Worm (Caenorhabditis elegans) whole organism, L1 larva: ENCODE measurements around the gene Y62F5A.9.

Experiments
- C16A3.4 ChIP-seq: fragments of 150-350 bp; optimal IDR thresholded peaks from 2 replicates; lab custom pipeline; 2014; ENCODE audit warnings: missing biosample characterization, missing genetic modification characterization
- Y116A8C.19 ChIP-seq: sonication (generic microtip); optimal IDR thresholded peaks from 2 replicates; lab custom pipeline; 2016; ENCODE audit warnings: missing compliant biosample characterization, missing genetic modification characterization, borderline replicate concordance
- aha-1 ChIP-seq: fragments of 150-350 bp; optimal IDR thresholded peaks from 2 replicates; lab custom pipeline; 2014; ENCODE audit warnings: missing biosample characterization, missing genetic modification characterization
- alr-1 ChIP-seq: fragments of 200-800 bp; sonication (Bioruptor generic); optimal IDR thresholded peaks from 2 replicates; lab custom pipeline; 2018; ENCODE audit warnings: borderline replicate concordance, mild to moderate bottlenecking, missing genetic modification characterization, missing compliant biosample characterization
- aly-2 ChIP-seq: fragments of 150-350 bp; optimal IDR thresholded peaks from 2 replicates; lab custom pipeline; 2014; ENCODE audit warnings: missing biosample characterization, missing genetic modification characterization
- ama-1 ChIP-seq: fragments of 150-350 bp; optimal IDR thresholded peaks from 2 replicates; lab custom pipeline; 2014
- blmp-1 ChIP-seq: fragments of 150-350 bp; optimal IDR thresholded peaks from 2 replicates; lab custom pipeline; 2014; ENCODE audit warnings: missing biosample characterization, missing genetic modification characterization
- ceh-63 ChIP-seq: fragments of 200-800 bp; sonication (Bioruptor generic); optimal IDR thresholded peaks from 2 replicates; lab custom pipeline; 2018; ENCODE audit warnings: mild to moderate bottlenecking, missing genetic modification characterization, missing compliant biosample characterization
- ceh-82 ChIP-seq, 3 experiments: fragments of 150-350 bp in 1 of 3; sonication (generic microtip) in 2 of 3; optimal IDR thresholded peaks; 2 replicates each; lab custom pipeline; 2014 to 2017; ENCODE audit warnings: missing biosample characterization in 3 of 3, missing genetic modification characterization in 3 of 3
- ceh-88 ChIP-seq: fragments of 200-800 bp; sonication (Bioruptor generic); IDR thresholded peaks from 2 replicates; pipeline ENCODE4 v1.3.6; 2022; ENCODE audit warnings: missing genetic modification characterization, missing compliant biosample characterization
- ceh-90 ChIP-seq: sonication (generic microtip); optimal IDR thresholded peaks from 2 replicates; lab custom pipeline; 2016; ENCODE audit warnings: missing genetic modification characterization, missing compliant biosample characterization
- ces-1 ChIP-seq: fragments of 150-350 bp; optimal IDR thresholded peaks from 2 replicates; lab custom pipeline; 2014; ENCODE audit warnings: missing biosample characterization, missing genetic modification reagents, missing genetic modification characterization
- dpl-1 ChIP-seq, 3 experiments: fragments of 150-350 bp in 2 of 3; sonication (generic microtip) in 1 of 3; optimal IDR thresholded peaks; 2 replicates each; lab custom pipeline; 2014 to 2017; ENCODE audit warnings: missing biosample characterization in 3 of 3, missing genetic modification characterization in 3 of 3, missing genetic modification reagents in 3 of 3
- dsc-1 ChIP-seq: sonication (generic microtip); optimal IDR thresholded peaks from 2 replicates; lab custom pipeline; 2016; ENCODE audit warnings: mild to moderate bottlenecking, missing genetic modification characterization, missing compliant biosample characterization
- efl-1 ChIP-seq, 4 experiments: fragments of 150-350 bp; optimal IDR thresholded peaks in 3 of 4; peaks in 1 of 4; 1 replicate in 1 of 4; 2 replicates in 3 of 4; lab custom pipeline; 2014; ENCODE audit warnings: missing biosample characterization in 2 of 4, missing genetic modification characterization in 2 of 4, missing genetic modification reagents in 2 of 4
- egl-13 ChIP-seq: sonication (generic microtip); optimal IDR thresholded peaks from 2 replicates; lab custom pipeline; 2016; ENCODE audit warnings: missing genotype, missing genetic modification reagents, missing genetic modification characterization, missing compliant biosample characterization
- elt-3 ChIP-seq, 6 experiments: fragments of 150-350 bp in 1 of 6; sonication (generic microtip); optimal IDR thresholded peaks; 2 replicates each; lab custom pipeline; 2017 to 2018; ENCODE audit warnings: missing biosample characterization in 6 of 6, missing genetic modification characterization in 6 of 6, inconsistent platforms in 1 of 6
- fos-1 ChIP-seq: fragments of 150-350 bp; optimal IDR thresholded peaks from 2 replicates; lab custom pipeline; 2014; ENCODE audit warnings: missing biosample characterization, missing genetic modification characterization
- grh-1 ChIP-seq: fragments of 200-800 bp; sonication (Bioruptor generic); IDR thresholded peaks from 2 replicates; pipeline ENCODE4 v1.3.6; 2022; ENCODE audit warnings: missing genetic modification reagents, missing genetic modification characterization, missing compliant biosample characterization
- hlh-17 ChIP-seq: fragments of 200-800 bp; sonication (Bioruptor generic); optimal IDR thresholded peaks from 2 replicates; lab custom pipeline; 2018; ENCODE audit warnings: missing genetic modification characterization, mild to moderate bottlenecking, missing compliant biosample characterization, moderate library complexity, borderline replicate concordance
- hlh-4 ChIP-seq: sonication (generic microtip); optimal IDR thresholded peaks from 2 replicates; lab custom pipeline; 2016; ENCODE audit warnings: mild to moderate bottlenecking, missing genetic modification characterization, missing compliant biosample characterization
- hpl-2 ChIP-seq: fragments of 150-350 bp; optimal IDR thresholded peaks from 2 replicates; lab custom pipeline; 2014; ENCODE audit warnings: missing biosample characterization, missing genetic modification reagents, missing genetic modification characterization
- irx-1 ChIP-seq: sonication (generic microtip); optimal IDR thresholded peaks from 2 replicates; lab custom pipeline; 2016; ENCODE audit warnings: missing genetic modification characterization, missing compliant biosample characterization
- isw-1 ChIP-seq: fragments of 200-800 bp; sonication (Bioruptor generic); IDR thresholded peaks from 2 replicates; pipeline ENCODE4 v1.3.6; 2022; ENCODE audit warnings: missing genetic modification characterization, missing compliant biosample characterization
- jun-1 ChIP-seq: fragments of 150-350 bp; optimal IDR thresholded peaks from 2 replicates; lab custom pipeline; 2014; ENCODE audit warnings: missing biosample characterization, missing genetic modification reagents, missing genetic modification characterization
- lsy-2 ChIP-seq, 2 experiments: fragments of 150-350 bp; optimal IDR thresholded peaks; 2 replicates each; lab custom pipeline; 2014; ENCODE audit warnings: missing biosample characterization in 2 of 2, missing genetic modification characterization in 2 of 2
- mab-9 ChIP-seq: fragments of 200-800 bp; sonication (Bioruptor generic); IDR thresholded peaks from 2 replicates; pipeline ENCODE4 v1.3.6; 2022; ENCODE audit warnings: missing genetic modification reagents, missing genetic modification characterization, missing compliant biosample characterization
- mdl-1 ChIP-seq, 2 experiments: fragments of 150-350 bp; optimal IDR thresholded peaks; 2 replicates each; lab custom pipeline; 2014 to 2017; ENCODE audit warnings: missing biosample characterization in 2 of 2, missing genetic modification characterization in 2 of 2, inconsistent platforms in 1 of 2
- mef-2 ChIP-seq: fragments of 150-350 bp; optimal IDR thresholded peaks from 2 replicates; lab custom pipeline; 2014; ENCODE audit warnings: missing biosample characterization, missing genetic modification characterization
- mep-1 ChIP-seq: fragments of 150-350 bp; optimal IDR thresholded peaks from 2 replicates; lab custom pipeline; 2014; ENCODE audit warnings: missing biosample characterization, missing genetic modification characterization
- nhr-20 ChIP-seq: sonication (generic microtip); optimal IDR thresholded peaks from 2 replicates; lab custom pipeline; 2016; ENCODE audit warnings: mild to moderate bottlenecking, missing genetic modification characterization, missing compliant biosample characterization
- nhr-237 ChIP-seq: fragments of 150-350 bp; optimal IDR thresholded peaks from 2 replicates; lab custom pipeline; 2014; ENCODE audit warnings: missing biosample characterization, missing genetic modification characterization
- nhr-28 ChIP-seq: fragments of 150-350 bp; optimal IDR thresholded peaks from 2 replicates; lab custom pipeline; 2014; ENCODE audit warnings: missing biosample characterization, missing genetic modification characterization
- nhr-47 ChIP-seq: sonication (generic microtip); optimal IDR thresholded peaks from 2 replicates; lab custom pipeline; 2016; ENCODE audit warnings: mild to moderate bottlenecking, missing genetic modification characterization, moderate library complexity, missing compliant biosample characterization
- nhr-71 ChIP-seq: sonication (generic microtip); optimal IDR thresholded peaks from 2 replicates; lab custom pipeline; 2016; ENCODE audit warnings: mild to moderate bottlenecking, missing genetic modification characterization, moderate library complexity, missing compliant biosample characterization
- pax-3 ChIP-seq: fragments of 200-800 bp; sonication (Bioruptor generic); optimal IDR thresholded peaks from 2 replicates; lab custom pipeline; 2018; ENCODE audit warnings: mild to moderate bottlenecking, missing genetic modification characterization, moderate library complexity, missing compliant biosample characterization
- pqm-1 ChIP-seq: sonication (generic microtip); optimal IDR thresholded peaks from 3 replicates; lab custom pipeline; 2017; ENCODE audit warnings: missing biosample characterization, missing genetic modification characterization
- rnt-1 ChIP-seq: sonication (generic microtip); optimal IDR thresholded peaks from 2 replicates; lab custom pipeline; 2016; ENCODE audit warnings: mild to moderate bottlenecking, missing genetic modification characterization, moderate library complexity, missing compliant biosample characterization
- skn-1 ChIP-seq: fragments of 150-350 bp; optimal IDR thresholded peaks from 2 replicates; lab custom pipeline; 2014; ENCODE audit warnings: missing biosample characterization, missing genetic modification characterization
- snpc-4 ChIP-seq: fragments of 150-350 bp; optimal IDR thresholded peaks from 2 replicates; lab custom pipeline; 2014; ENCODE audit warnings: missing biosample characterization, missing genetic modification characterization
- snu-23 ChIP-seq: sonication (generic microtip); optimal IDR thresholded peaks from 2 replicates; lab custom pipeline; 2016; ENCODE audit warnings: missing genetic modification characterization, missing compliant biosample characterization
- sox-4 ChIP-seq: sonication (generic microtip); optimal IDR thresholded peaks from 2 replicates; lab custom pipeline; 2016; ENCODE audit warnings: missing genetic modification characterization, missing compliant biosample characterization
- tbx-2 ChIP-seq: sonication (generic microtip); optimal IDR thresholded peaks from 2 replicates; lab custom pipeline; 2016; ENCODE audit warnings: missing genetic modification characterization, missing compliant biosample characterization
- tlp-1 ChIP-seq: fragments of 150-350 bp; optimal IDR thresholded peaks from 2 replicates; lab custom pipeline; 2014; ENCODE audit warnings: missing biosample characterization, missing genetic modification characterization
- unc-130 ChIP-seq: fragments of 150-350 bp; optimal IDR thresholded peaks from 2 replicates; lab custom pipeline; 2017; ENCODE audit warnings: missing biosample characterization, missing genetic modification characterization, inconsistent platforms
- unc-62 ChIP-seq: fragments of 150-350 bp; optimal IDR thresholded peaks from 2 replicates; lab custom pipeline; 2014; ENCODE audit warnings: missing biosample characterization, missing genetic modification reagents, missing genetic modification characterization
- unc-98 ChIP-seq: fragments of 200-800 bp; sonication (Bioruptor generic); IDR thresholded peaks from 2 replicates; pipeline ENCODE4 v1.3.6; 2022; ENCODE audit warnings: missing genetic modification characterization, missing compliant biosample characterization
- vab-15 ChIP-seq: sonication (generic microtip); optimal IDR thresholded peaks from 2 replicates; lab custom pipeline; 2017; ENCODE audit warnings: missing genotype, mild to moderate bottlenecking, missing genetic modification characterization, missing compliant biosample characterization
- xbp-1 ChIP-seq: sonication (generic microtip); optimal IDR thresholded peaks from 2 replicates; lab custom pipeline; 2016; ENCODE audit warnings: missing genetic modification characterization, missing compliant biosample characterization
- ztf-11 ChIP-seq, 2 experiments: sonication (generic microtip); optimal IDR thresholded peaks; 2 replicates each; lab custom pipeline; 2016 to 2017; ENCODE audit warnings: missing genetic modification characterization in 2 of 2, missing biosample characterization in 1 of 2, missing compliant biosample characterization in 1 of 2

Y62F5A.9 gene

DNA sequence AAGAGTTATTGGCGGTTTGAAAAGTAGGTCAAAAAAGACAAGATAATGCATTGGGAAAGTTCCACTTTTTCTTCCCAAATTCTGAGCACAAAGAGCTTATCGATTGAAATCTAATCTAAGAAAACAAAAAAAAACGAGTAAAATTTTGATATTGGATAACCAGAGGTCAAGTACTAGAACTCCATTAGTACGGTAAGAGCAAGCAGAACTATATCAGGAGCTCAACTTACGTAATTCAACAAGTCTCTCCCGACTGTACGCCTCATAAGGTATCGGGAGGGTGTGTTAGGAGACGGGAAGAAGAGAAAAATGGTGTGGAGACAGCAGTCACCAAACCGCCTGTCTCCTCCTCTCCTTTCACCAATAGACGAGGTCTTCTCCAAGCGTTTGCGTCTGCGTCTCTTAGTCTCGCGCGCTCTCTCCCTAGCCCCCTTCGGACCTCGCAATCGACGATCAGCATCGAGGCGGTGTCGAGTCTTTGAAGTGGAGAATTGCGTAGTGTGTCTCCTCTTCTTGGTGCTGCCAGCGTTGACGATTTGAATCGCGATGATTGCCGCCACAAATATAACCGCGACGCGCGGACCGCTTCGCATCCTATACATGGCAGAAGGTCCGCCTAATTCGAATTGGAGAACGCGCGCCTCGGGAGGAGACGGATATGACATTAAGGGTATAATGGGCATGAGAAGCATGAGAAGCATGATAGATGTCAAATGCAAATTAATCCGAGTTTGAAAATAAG, 28.5 kb upstream of the Y62F5A.9 start, which contains the start of gene F54D5.5 (continued):
- peak in 1 of 2 experiments; percentile 45 for TF ChIP-seq lsy-2 (tag; optimal IDR thresholded peaks at IDR 0.05; lab: Kevin White, UChicago)
- no peak for TF ChIP-seq dsc-1 (tag; lab: Kevin White, UChicago)
- TF ChIP-seq ceh-82 (tag; optimal IDR thresholded peaks at IDR 0.05; lab: Kevin White, UChicago) = peak in 2 of 3 experiments; percentile 12 to 28
- no peak for TF ChIP-seq Y116A8C.19 (tag; lab: Kevin White, UChicago)
- TF ChIP-seq efl-1 (optimal IDR thresholded peaks at IDR 0.05; lab: Kevin White, UChicago) = peak; percentile 25 to 62
- peak; percentile 61 to 95 for TF ChIP-seq efl-1 (GFP tag; optimal IDR thresholded peaks at IDR 0.05 in 1 of 2; lab: Kevin White, UChicago)
- TF ChIP-seq nhr-28 (tag; lab: Kevin White, UChicago) = no peak
- peak; percentile 5 for TF ChIP-seq rnt-1 (tag; lab: Kevin White, UChicago)
- TF ChIP-seq sox-4 = no peak
- peak; percentile 9 for TF ChIP-seq snu-23
- TF ChIP-seq nhr-71 (tag; lab: Kevin White, UChicago) = no peak
- no peak for TF ChIP-seq unc-98 (GFP tag; lab: Robert Waterston, UW)
- peak; percentile 8 for TF ChIP-seq egl-13 (tag; lab: Kevin White, UChicago)
- TF ChIP-seq grh-1 (GFP tag; lab: Robert Waterston, UW) = no peak
- TF ChIP-seq hpl-2 (GFP tag; lab: Kevin White, UChicago) = no peak
- no peak for TF ChIP-seq aha-1 (tag; lab: Kevin White, UChicago)
- TF ChIP-seq unc-130 (tag; lab: Kevin White, UChicago) = no peak
- TF ChIP-seq C16A3.4 (tag; lab: Kevin White, UChicago) = no peak
- TF ChIP-seq blmp-1 (tag; lab: Kevin White, UChicago) = no peak
- peak in 2 of 3 experiments; percentile 22 to 75 for TF ChIP-seq dpl-1 (GFP tag; optimal IDR thresholded peaks at IDR 0.05; lab: Kevin White, UChicago)
- TF ChIP-seq alr-1 (tag; lab: Kevin White, UChicago) = no peak
- no peak for TF ChIP-seq hlh-4 (tag; lab: Kevin White, UChicago)
- TF ChIP-seq nhr-237 (tag; lab: Kevin White, UChicago) = no peak
- no peak for TF ChIP-seq ama-1
- TF ChIP-seq ceh-88 (GFP tag; lab: Robert Waterston, UW) = no peak
- no peak for TF ChIP-seq ceh-63 (GFP tag; lab: Kevin White, UChicago)
- no peak for TF ChIP-seq hlh-17 (GFP tag; lab: Kevin White, UChicago)
- TF ChIP-seq ces-1 (GFP tag; lab: Kevin White, UChicago) = no peak
- peak in 1 of 2 experiments; percentile 40 for TF ChIP-seq ztf-11 (tag; optimal IDR thresholded peaks at IDR 0.05; lab: Kevin White, UChicago)
- peak; percentile 44 for TF ChIP-seq mep-1
- TF ChIP-seq skn-1 = no peak
- no peak for TF ChIP-seq nhr-20 (tag; lab: Kevin White, UChicago)
- no peak; the same call in 1 of the 2 replicates for TF ChIP-seq isw-1 (GFP tag; lab: Robert Waterston, UW)
- no peak for TF ChIP-seq pax-3 (tag; lab: Kevin White, UChicago)
- TF ChIP-seq mdl-1 (tag; optimal IDR thresholded peaks at IDR 0.05; lab: Kevin White, UChicago) = no peak
- TF ChIP-seq mef-2 (tag; lab: Kevin White, UChicago) = no peak
- TF ChIP-seq unc-62 (GFP tag; lab: Kevin White, UChicago) = no peak
- no peak for TF ChIP-seq xbp-1
- TF ChIP-seq pqm-1 (tag; lab: Kevin White, UChicago) = no peak

DNA sequence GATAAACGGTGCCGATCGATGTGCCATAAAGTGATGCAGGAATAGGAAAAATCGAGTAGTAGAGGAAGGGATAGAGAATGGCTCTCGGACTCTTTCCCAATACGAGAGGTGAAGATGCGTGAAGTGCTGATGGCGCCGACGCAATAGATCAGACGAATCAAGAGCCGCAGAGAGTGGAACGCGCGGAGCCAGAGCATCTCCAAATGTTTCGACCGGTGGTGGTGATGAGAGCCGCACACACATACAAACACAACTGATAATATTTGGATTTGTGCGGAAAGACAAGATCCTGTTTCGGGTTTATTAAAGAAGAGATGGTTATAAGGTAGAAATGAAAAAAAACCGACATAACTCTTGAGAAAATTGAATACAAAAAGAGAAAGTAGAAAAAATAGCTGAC, 25.5 kb upstream of the Y62F5A.9 start, which contains the start of gene F54D5.15:
Gene F54D5.15, minus strand, starts transcription at position 101 of the 400 bp plus-strand sequence.
- TF ChIP-seq dsc-1 (tag; lab: Kevin White, UChicago) (no peak), snpc-4 (tag; lab: Kevin White, UChicago) (no peak), aly-2 (tag; lab: Kevin White, UChicago) (no peak), nhr-47 (tag; lab: Kevin White, UChicago) (no peak), vab-15 (tag; lab: Kevin White, UChicago) (no peak), tbx-2 (tag; lab: Kevin White, UChicago) (no peak), fos-1 (tag; lab: Kevin White, UChicago) (no peak), nhr-237 (tag; lab: Kevin White, UChicago) (no peak), elt-3 (tag; optimal IDR thresholded peaks at IDR 0.05; lab: Kevin White, UChicago) (no peak), ceh-88 (GFP tag; lab: Robert Waterston, UW) (no peak), unc-130 (tag; lab: Kevin White, UChicago) (no peak), ceh-90 (no peak), jun-1 (no peak), mab-9 (GFP tag; lab: Robert Waterston, UW) (no peak), tlp-1 (tag; lab: Kevin White, UChicago) (no peak), nhr-20 (tag; lab: Kevin White, UChicago) (no peak), irx-1 (tag; lab: Kevin White, UChicago) (no peak)
